Worm (Caenorhabditis elegans) whole organism, L4 larva: ENCODE results near the gene C55A6.1.

ENCODE experiments used
- Y105C5A.15 ChIP-seq: fragments of 200-800 bp; sonication (Bioruptor generic); IDR thresholded peaks from 2 replicates; pipeline ENCODE4 v1.3.6; 2022; ENCODE audit warnings: missing genetic modification characterization, missing compliant biosample characterization
- Y5F2A.4 ChIP-seq: fragments of 200-800 bp; sonication (Bioruptor generic); optimal IDR thresholded peaks from 2 replicates; lab custom pipeline; 2018; ENCODE audit warnings: mild to moderate bottlenecking, missing genetic modification characterization, missing compliant biosample characterization
- aly-2 ChIP-seq: sonication (generic microtip); optimal IDR thresholded peaks from 2 replicates; lab custom pipeline; 2018; ENCODE audit warnings: missing biosample characterization, missing genetic modification characterization
- ceh-82 ChIP-seq: sonication (generic microtip); optimal IDR thresholded peaks from 2 replicates; lab custom pipeline; 2017; ENCODE audit warnings: missing biosample characterization, missing genetic modification characterization
- egl-27 ChIP-seq: sonication (generic microtip); optimal IDR thresholded peaks from 3 replicates; lab custom pipeline; 2017; ENCODE audit warnings: missing biosample characterization, missing genetic modification reagents, missing genetic modification characterization
- hmg-1.1 ChIP-seq: fragments of 200-800 bp; sonication (Bioruptor generic); IDR thresholded peaks from 2 replicates; pipeline ENCODE4 v1.3.6; 2022; ENCODE audit warnings: missing genetic modification reagents, missing genetic modification characterization, missing compliant biosample characterization
- lsy-2 ChIP-seq, 2 experiments: fragments of 150-350 bp in 1 of 2; sonication (generic microtip) in 1 of 2; optimal IDR thresholded peaks; 2 replicates each; lab custom pipeline; 2014 to 2017; ENCODE audit warnings: missing biosample characterization in 2 of 2, missing genetic modification characterization in 2 of 2
- nhr-237 ChIP-seq: sonication (generic microtip); optimal IDR thresholded peaks from 2 replicates; lab custom pipeline; 2017; ENCODE audit warnings: missing biosample characterization, missing genetic modification characterization
- nhr-28 ChIP-seq: fragments of 150-350 bp; optimal IDR thresholded peaks from 2 replicates; lab custom pipeline; 2014; ENCODE audit warnings: missing biosample characterization, missing genetic modification characterization
- pqm-1 ChIP-seq: sonication (generic microtip); optimal IDR thresholded peaks from 2 replicates; lab custom pipeline; 2017; ENCODE audit warnings: missing biosample characterization, missing genetic modification characterization
- snpc-4 ChIP-seq: fragments of 150-350 bp; optimal IDR thresholded peaks from 2 replicates; lab custom pipeline; 2014; ENCODE audit warnings: missing biosample characterization, missing genetic modification characterization
- spr-1 ChIP-seq: sonication (generic microtip); optimal IDR thresholded peaks from 2 replicates; lab custom pipeline; 2016; ENCODE audit warnings: mild to moderate bottlenecking, missing genetic modification characterization, missing compliant biosample characterization
- tra-1 ChIP-seq: fragments of 200-800 bp; sonication (Bioruptor generic); IDR thresholded peaks from 2 replicates; pipeline ENCODE4 v1.3.6; 2022; ENCODE audit warnings: missing genetic modification reagents, missing genetic modification characterization, missing compliant biosample characterization
- ztf-11 ChIP-seq: fragments of 150-350 bp; optimal IDR thresholded peaks from 2 replicates; lab custom pipeline; 2014; ENCODE audit warnings: missing biosample characterization, missing genetic modification characterization

DNA sequence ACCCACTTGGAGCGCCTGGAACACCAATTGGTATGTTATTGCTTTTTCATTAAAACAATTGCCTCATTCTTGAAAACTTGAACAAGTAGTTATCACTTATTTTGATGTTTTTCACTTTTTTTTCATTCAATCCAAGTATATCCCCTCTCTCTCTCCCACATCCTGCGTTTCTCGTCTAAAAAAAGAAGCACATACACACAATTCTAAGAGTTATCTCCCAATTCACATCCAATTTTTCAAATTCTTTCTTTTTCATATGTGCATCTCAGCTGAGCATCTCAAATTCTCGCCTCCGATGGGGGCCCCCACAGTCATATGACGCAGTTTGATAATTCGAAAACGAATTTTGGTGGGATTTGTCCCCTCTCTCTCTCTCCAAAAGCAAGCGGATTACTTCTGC is 31.9 kb upstream of the C55A6.1 start:
- TF ChIP-seq Y105C5A.15 (GFP tag; lab: Robert Waterston, UW) (no peak), ceh-82 (tag; lab: Kevin White, UChicago) (no peak), Y5F2A.4 (GFP tag; lab: Kevin White, UChicago) (no peak), aly-2 (no peak), hmg-1.1 (no peak), spr-1 (tag; lab: Kevin White, UChicago) (no peak), egl-27 (tag; lab: Kevin White, UChicago) (no peak), nhr-237 (tag; lab: Kevin White, UChicago) (no peak), tra-1 (GFP tag; lab: Robert Waterston, UW) (no peak), ztf-11 (tag; lab: Kevin White, UChicago) (no peak), lsy-2 (tag; optimal IDR thresholded peaks at IDR 0.05; lab: Kevin White, UChicago) (no peak), snpc-4 (tag; lab: Kevin White, UChicago) (no peak), nhr-28 (tag; lab: Kevin White, UChicago) (no peak), pqm-1 (tag; lab: Kevin White, UChicago) (no peak)
